Worm (Caenorhabditis elegans) whole organism, early embryonic: ENCODE data around the gene T09A5.14.
A peak's percentile ranks its signal among the peaks of the same experiment; 100 is the strongest.

Source experiments
- B0310.2 ChIP-seq: sonication (generic microtip); optimal IDR thresholded peaks from 2 replicates; lab custom pipeline; 2016; ENCODE audit warnings: mild to moderate bottlenecking, missing genetic modification characterization, missing compliant biosample characterization
- aly-1 ChIP-seq: sonication (generic microtip); optimal IDR thresholded peaks from 2 replicates; lab custom pipeline; 2016; ENCODE audit warnings: missing genetic modification characterization, missing compliant biosample characterization
- ama-1 ChIP-seq: fragments of 150-350 bp; optimal IDR thresholded peaks from 2 replicates; lab custom pipeline; 2014
- ceh-36 ChIP-seq: sonication (generic microtip); optimal IDR thresholded peaks from 2 replicates; lab custom pipeline; 2016; ENCODE audit warnings: missing genetic modification characterization, inconsistent platforms, missing compliant biosample characterization
- flt-1 ChIP-seq: fragments of 200-800 bp; sonication (Bioruptor generic); IDR thresholded peaks from 2 replicates; pipeline ENCODE4 v1.3.6; 2022; ENCODE audit warnings: missing genetic modification characterization, missing compliant biosample characterization
- hmbx-1 ChIP-seq: sonication (generic microtip); optimal IDR thresholded peaks from 2 replicates; lab custom pipeline; 2016; ENCODE audit warnings: mild to moderate bottlenecking, missing genetic modification characterization, missing compliant biosample characterization
- hnd-1 ChIP-seq: sonication (generic microtip); optimal IDR thresholded peaks from 2 replicates; lab custom pipeline; 2016; ENCODE audit warnings: missing genetic modification characterization, missing compliant biosample characterization
- pes-1 ChIP-seq: fragments of 200-800 bp; sonication (Bioruptor generic); IDR thresholded peaks from 2 replicates; pipeline ENCODE4 v1.3.6; 2022; ENCODE audit warnings: missing genetic modification reagents, missing genetic modification characterization, missing compliant biosample characterization
- scrt-1 ChIP-seq: fragments of 200-800 bp; sonication (Bioruptor generic); IDR thresholded peaks from 2 replicates; pipeline ENCODE4 v1.3.6; 2022; ENCODE audit warnings: missing genetic modification characterization, missing compliant biosample characterization
- tbx-11 ChIP-seq: fragments of 200-800 bp; sonication (Bioruptor generic); IDR thresholded peaks from 2 replicates; pipeline ENCODE4 v1.3.6; 2022; ENCODE audit warnings: missing genetic modification characterization, missing compliant biosample characterization

DNA sequence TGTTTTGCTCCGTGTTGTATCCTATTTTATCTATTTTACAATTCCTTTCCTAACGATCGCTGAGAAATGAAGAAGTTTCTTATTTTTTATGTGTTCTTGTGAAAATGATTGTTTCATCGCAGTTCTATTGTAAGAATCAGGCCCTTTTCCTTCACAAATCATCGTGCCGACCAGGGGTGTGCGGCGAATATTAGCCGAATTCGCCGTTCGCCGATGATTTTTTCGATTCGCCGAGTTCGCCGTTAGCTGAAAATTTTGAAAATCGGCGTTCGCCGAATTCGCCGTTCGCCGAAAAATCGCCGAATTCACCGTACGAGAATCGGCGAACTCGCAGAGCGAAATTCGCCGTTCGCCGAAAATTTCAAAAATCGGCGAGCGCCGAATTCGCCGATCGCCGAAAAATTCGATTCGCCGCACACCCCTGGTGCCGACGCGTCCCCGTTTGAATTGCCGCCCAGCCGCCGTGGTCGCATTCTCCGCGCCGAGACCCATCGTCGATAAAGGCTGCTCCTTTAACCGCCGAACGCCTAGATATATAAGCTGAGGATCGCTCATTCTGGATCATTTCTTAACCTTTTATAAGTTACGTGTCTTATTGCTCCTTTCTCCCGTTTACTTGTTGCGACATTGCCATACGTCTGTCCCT lies 31.4 kb downstream of the T09A5.14 start:
- TF ChIP-seq scrt-1 (GFP tag; lab: Robert Waterston, UW) (no peak), B0310.2 (tag; lab: Kevin White, UChicago) (no peak), aly-1 (no peak), ama-1 (lab: Kevin White, UChicago) (no peak), flt-1 (GFP tag; lab: Robert Waterston, UW) (no peak), hmbx-1 (tag; lab: Kevin White, UChicago) (no peak), pes-1 (GFP tag; lab: Robert Waterston, UW) (peak; percentile 57; the same call in 1 of the 2 replicates), hnd-1 (tag; lab: Kevin White, UChicago) (no peak), tbx-11 (no peak), ceh-36 (tag; lab: Kevin White, UChicago) (no peak)
